Worm (Caenorhabditis elegans) whole organism, L3 larva: ENCODE results near the gene col-39.

ENCODE experiments used
- ama-1 ChIP-seq: fragments of 150-350 bp; optimal IDR thresholded peaks from 2 replicates; lab custom pipeline; 2018
- fkh-10 ChIP-seq: sonication (generic microtip); optimal IDR thresholded peaks from 2 replicates; lab custom pipeline; 2017; ENCODE audit warnings: missing biosample characterization, missing genetic modification reagents, missing genetic modification characterization
- fos-1 ChIP-seq: fragments of 150-350 bp; optimal IDR thresholded peaks from 2 replicates; lab custom pipeline; 2014; ENCODE audit warnings: missing biosample characterization, missing genetic modification characterization
- lsy-12 ChIP-seq: sonication (generic microtip); optimal IDR thresholded peaks from 2 replicates; lab custom pipeline; 2016; ENCODE audit warnings: mild to moderate bottlenecking, missing genetic modification characterization, missing compliant biosample characterization
- nhr-11 ChIP-seq: fragments of 150-350 bp; optimal IDR thresholded peaks from 2 replicates; lab custom pipeline; 2014; ENCODE audit warnings: missing biosample characterization, missing genetic modification characterization
- nhr-237 ChIP-seq: fragments of 150-350 bp; optimal IDR thresholded peaks from 2 replicates; lab custom pipeline; 2014; ENCODE audit warnings: missing biosample characterization, missing genetic modification characterization
- zag-1 ChIP-seq: fragments of 150-350 bp; optimal IDR thresholded peaks from 2 replicates; lab custom pipeline; 2014; ENCODE audit warnings: missing biosample characterization, missing genetic modification characterization
- ztf-11 ChIP-seq: fragments of 150-350 bp; optimal IDR thresholded peaks from 2 replicates; lab custom pipeline; 2014; ENCODE audit warnings: missing biosample characterization, missing genetic modification characterization

ce11 chrII:10714262-10714933 is 9.7 kb downstream of the col-39 start, which contains the start of the genes dph-2 and C09G5.7:
- no peak for TF ChIP-seq lsy-12
- TF ChIP-seq nhr-11, result no peak
- TF ChIP-seq fos-1 (tag; lab: Kevin White, UChicago), result no peak
- no peak for TF ChIP-seq nhr-237 (tag; lab: Kevin White, UChicago)
- TF ChIP-seq ama-1, result no peak
- TF ChIP-seq zag-1 (tag; lab: Kevin White, UChicago), result no peak
- TF ChIP-seq fkh-10 (GFP tag; lab: Kevin White, UChicago), result no peak
- no peak for TF ChIP-seq ztf-11 (tag; lab: Kevin White, UChicago)
